Fruit fly (Drosophila melanogaster) whole organism, embryonic: ENCODE results near the gene CG34298.
A peak's percentile ranks its signal among the peaks of the same experiment; 100 is the strongest.

Source experiments
- Atf3 ChIP-seq: fragments of 200-800 bp; sonication (Bioruptor generic); optimal IDR thresholded peaks from 3 replicates; lab custom pipeline; 2016; ENCODE audit warnings: missing biosample characterization, missing genetic modification characterization
- CG10267 ChIP-seq: fragments of 200-800 bp; sonication (Bioruptor generic); optimal IDR thresholded peaks from 2 replicates; lab custom pipeline; 2018; ENCODE audit warnings: missing biosample characterization, mild to moderate bottlenecking, missing genetic modification characterization, moderate library complexity
- CG10321 ChIP-seq: fragments of 200-800 bp; sonication (Bioruptor generic); IDR thresholded peaks from 2 replicates; pipeline ENCODE4 v1.3.6; 2022; ENCODE audit warnings: missing biosample characterization, missing genetic modification characterization
- CG12071 ChIP-seq: fragments of 200-800 bp; sonication (Bioruptor generic); optimal IDR thresholded peaks from 3 replicates; lab custom pipeline; 2018; ENCODE audit warnings: missing biosample characterization, mild to moderate bottlenecking, missing genetic modification characterization
- CG13894 ChIP-seq: fragments of 200-800 bp; sonication (Bioruptor generic); optimal IDR thresholded peaks from 3 replicates; lab custom pipeline; 2018; ENCODE audit warnings: missing biosample characterization, mild to moderate bottlenecking, missing genetic modification characterization, moderate library complexity
- CG15514 ChIP-seq: fragments of 200-800 bp; sonication (Bioruptor generic); optimal IDR thresholded peaks from 3 replicates; lab custom pipeline; 2017; ENCODE audit warnings: missing biosample characterization, missing genetic modification characterization, mild to moderate bottlenecking, moderate library complexity, missing genetic modification reagents
- CG17359 ChIP-seq: fragments of 200-800 bp; sonication (Bioruptor generic); optimal IDR thresholded peaks from 3 replicates; lab custom pipeline; 2018; ENCODE audit warnings: missing biosample characterization, mild to moderate bottlenecking, missing genetic modification characterization, moderate library complexity
- CG17361 ChIP-seq: fragments of 200-800 bp; sonication (Bioruptor generic); IDR thresholded peaks from 3 replicates; pipeline ENCODE4 v1.3.6; 2022; ENCODE audit warnings: missing biosample characterization, missing genetic modification characterization
- CG17912 ChIP-seq: fragments of 200-800 bp; sonication (Bioruptor generic); optimal IDR thresholded peaks from 2 replicates; lab custom pipeline; 2018; ENCODE audit warnings: missing biosample characterization, mild to moderate bottlenecking, missing genetic modification characterization
- CG30403 ChIP-seq: fragments of 200-800 bp; sonication (Bioruptor generic); optimal IDR thresholded peaks from 3 replicates; lab custom pipeline; 2016; ENCODE audit warnings: missing biosample characterization, missing genetic modification characterization
- CG30431 ChIP-seq: fragments of 200-800 bp; sonication (Bioruptor generic); optimal IDR thresholded peaks from 2 replicates; lab custom pipeline; 2017; ENCODE audit warnings: missing biosample characterization, missing genetic modification characterization
- CG4617 ChIP-seq: fragments of 200-800 bp; sonication (Bioruptor generic); optimal IDR thresholded peaks from 3 replicates; lab custom pipeline; 2016; ENCODE audit warnings: missing biosample characterization, missing genetic modification characterization, borderline replicate concordance
- CG5180 ChIP-seq: fragments of 200-800 bp; sonication (Bioruptor generic); optimal IDR thresholded peaks from 3 replicates; lab custom pipeline; 2017; ENCODE audit warnings: missing biosample characterization, missing genetic modification characterization, mild to moderate bottlenecking, moderate library complexity, missing genetic modification reagents
- CG6254 ChIP-seq: fragments of 200-800 bp; sonication (Bioruptor generic); optimal IDR thresholded peaks from 3 replicates; lab custom pipeline; 2017; ENCODE audit warnings: mild to moderate bottlenecking, missing biosample characterization, missing genetic modification reagents, missing genetic modification characterization
- CG9609 ChIP-seq: fragments of 200-800 bp; sonication (Bioruptor generic); optimal IDR thresholded peaks from 3 replicates; lab custom pipeline; 2016; ENCODE audit warnings: missing biosample characterization, missing genetic modification characterization
- CG9932 ChIP-seq: fragments of 200-800 bp; sonication (Bioruptor generic); IDR thresholded peaks from 2 replicates; pipeline ENCODE4 v1.3.6; 2022; ENCODE audit warnings: missing biosample characterization, missing genetic modification characterization
- CHES-1-like ChIP-seq: fragments of 200-800 bp; sonication (Bioruptor generic); optimal IDR thresholded peaks from 2 replicates; lab custom pipeline; 2016; ENCODE audit warnings: missing biosample characterization, missing genetic modification characterization
- Dek ChIP-seq: fragments of 200-800 bp; sonication (Bioruptor generic); optimal IDR thresholded peaks from 3 replicates; lab custom pipeline; 2019; ENCODE audit warnings: missing biosample characterization, mild to moderate bottlenecking, missing genetic modification characterization, moderate library complexity
- Dll ChIP-seq: fragments of 200-800 bp; sonication (Bioruptor generic); IDR thresholded peaks from 4 replicates; pipeline ENCODE4 v1.3.6; 2022; ENCODE audit warnings: missing biosample characterization, missing genetic modification characterization; ENCODE audit not compliant: partially characterized antibody
- Doc3 ChIP-seq: fragments of 200-800 bp; sonication (Bioruptor generic); IDR thresholded peaks from 3 replicates; pipeline ENCODE4 v1.3.6; 2022; ENCODE audit warnings: missing biosample characterization, missing genetic modification characterization; ENCODE audit not compliant: partially characterized antibody
- E2f2 ChIP-seq: fragments of 200-800 bp; sonication (Bioruptor generic); IDR thresholded peaks from 2 replicates; pipeline ENCODE4 v1.3.6; 2022; ENCODE audit warnings: missing biosample characterization, missing genetic modification characterization
- Eip74EF ChIP-seq, 2 experiments: fragments of 200-800 bp in 1 of 2; fragments of >200 bp in 1 of 2; sonication (Bioruptor generic) in 1 of 2; optimal IDR thresholded peaks; 2 replicates each; lab custom pipeline; 2017 to 2019; ENCODE audit warnings: missing biosample characterization in 2 of 2, missing genetic modification characterization in 2 of 2, mild to moderate bottlenecking in 1 of 2, moderate library complexity in 1 of 2
- HmgD ChIP-seq: fragments of 200-800 bp; sonication (Bioruptor generic); optimal IDR thresholded peaks from 3 replicates; lab custom pipeline; 2016; ENCODE audit warnings: missing biosample characterization, missing genetic modification characterization
- Mes4 ChIP-seq: fragments of 200-800 bp; sonication (Bioruptor generic); optimal IDR thresholded peaks from 2 replicates; lab custom pipeline; 2016; ENCODE audit warnings: missing biosample characterization, missing genetic modification characterization
- NC2α ChIP-seq: fragments of 200-800 bp; sonication (Bioruptor generic); optimal IDR thresholded peaks from 2 replicates; lab custom pipeline; 2016; ENCODE audit warnings: missing biosample characterization, missing genetic modification characterization
- NfI ChIP-seq: fragments of 200-800 bp; sonication (Bioruptor generic); optimal IDR thresholded peaks from 3 replicates; lab custom pipeline; 2018; ENCODE audit warnings: missing biosample characterization, mild to moderate bottlenecking, missing genetic modification characterization, moderate library complexity
- Optix ChIP-seq: fragments of 200-800 bp; sonication (Bioruptor generic); IDR thresholded peaks from 3 replicates; pipeline ENCODE4 v1.3.6; 2022; ENCODE audit warnings: missing biosample characterization, missing genetic modification characterization
- Sry-δ ChIP-seq: fragments of 200-800 bp; sonication (Bioruptor generic); optimal IDR thresholded peaks from 2 replicates; lab custom pipeline; 2016; ENCODE audit warnings: missing biosample characterization, missing genetic modification characterization
- Trl ChIP-seq, 3 experiments: fragments of >200 bp in 2 of 3; fragments of 200-800 bp in 1 of 3; sonication (Bioruptor generic) in 1 of 3; optimal IDR thresholded peaks; 2 replicates in 1 of 3; 3 replicates in 2 of 3; lab custom pipeline; 2016 to 2017; ENCODE audit warnings: missing biosample characterization in 1 of 3, missing genetic modification characterization in 1 of 3
- ara ChIP-seq: fragments of 200-800 bp; sonication (Bioruptor generic); IDR thresholded peaks from 2 replicates; pipeline ENCODE4 v1.3.6; 2022; ENCODE audit warnings: missing biosample characterization, missing genetic modification characterization
- ato ChIP-seq: fragments of 200-800 bp; sonication (Bioruptor generic); IDR thresholded peaks from 2 replicates; pipeline ENCODE4 v1.3.6; 2022; ENCODE audit warnings: missing biosample characterization, missing genetic modification characterization; ENCODE audit not compliant: partially characterized antibody
- caup ChIP-seq: fragments of 200-800 bp; sonication (Bioruptor generic); optimal IDR thresholded peaks from 3 replicates; lab custom pipeline; 2017; ENCODE audit warnings: missing biosample characterization, mild to moderate bottlenecking, missing genetic modification characterization, moderate library complexity; ENCODE audit not compliant: severe bottlenecking
- chif ChIP-seq, 2 experiments: fragments of 200-800 bp; sonication (Bioruptor generic); optimal IDR thresholded peaks; 3 replicates each; lab custom pipeline; 2016; ENCODE audit warnings: missing biosample characterization in 2 of 2, missing genetic modification characterization in 2 of 2
- croc ChIP-seq: fragments of 200-800 bp; sonication (Bioruptor generic); conservative IDR thresholded peaks from 3 replicates; pipeline ENCODE4 v1.3.6; 2022; ENCODE audit warnings: missing biosample characterization, missing genetic modification characterization
- dysf ChIP-seq: fragments of 200-800 bp; sonication (Bioruptor generic); IDR thresholded peaks from 3 replicates; pipeline ENCODE4 v1.3.6; 2022; ENCODE audit warnings: missing biosample characterization, missing genetic modification characterization
- exex ChIP-seq: fragments of 200-800 bp; sonication (Bioruptor generic); optimal IDR thresholded peaks from 4 replicates; lab custom pipeline; 2018; ENCODE audit warnings: missing biosample characterization, mild to moderate bottlenecking, missing genetic modification characterization, moderate library complexity
- fru ChIP-seq: fragments of >200 bp; optimal IDR thresholded peaks from 2 replicates; lab custom pipeline; 2017
- ftz-f1 ChIP-seq: fragments of 200-800 bp; sonication (Bioruptor generic); optimal IDR thresholded peaks from 2 replicates; lab custom pipeline; 2016; ENCODE audit warnings: missing biosample characterization, missing genetic modification characterization
- jumu ChIP-seq: fragments of 200-800 bp; sonication (Bioruptor generic); optimal IDR thresholded peaks from 3 replicates; lab custom pipeline; 2016; ENCODE audit warnings: missing biosample characterization, missing genetic modification characterization
- lilli ChIP-seq: fragments of 200-800 bp; sonication (Bioruptor generic); optimal IDR thresholded peaks from 3 replicates; lab custom pipeline; 2016; ENCODE audit warnings: missing biosample characterization, missing genetic modification characterization
- nau ChIP-seq: fragments of 200-800 bp; sonication (Bioruptor generic); optimal IDR thresholded peaks from 3 replicates; lab custom pipeline; 2017; ENCODE audit warnings: missing biosample characterization, mild to moderate bottlenecking, missing genetic modification characterization, missing genetic modification reagents
- nmo ChIP-seq: fragments of 200-800 bp; sonication (Bioruptor generic); optimal IDR thresholded peaks from 2 replicates; lab custom pipeline; 2018; ENCODE audit warnings: missing biosample characterization, mild to moderate bottlenecking, missing genetic modification characterization, moderate library complexity
- onecut ChIP-seq: fragments of 200-800 bp; sonication (Bioruptor generic); IDR thresholded peaks from 2 replicates; pipeline ENCODE4 v1.3.6; 2022; ENCODE audit warnings: missing biosample characterization, missing genetic modification characterization
- psq ChIP-seq: fragments of 200-800 bp; sonication (Bioruptor generic); optimal IDR thresholded peaks from 2 replicates; lab custom pipeline; 2017; ENCODE audit warnings: missing biosample characterization, missing genetic modification characterization
- slbo ChIP-seq: fragments of 200-800 bp; sonication (Bioruptor generic); IDR thresholded peaks from 2 replicates; pipeline ENCODE4 v1.3.6; 2022; ENCODE audit warnings: missing biosample characterization, missing genetic modification characterization
- tgo ChIP-seq: fragments of 200-800 bp; sonication (Bioruptor generic); IDR thresholded peaks from 3 replicates; pipeline ENCODE4 v1.3.6; 2022; ENCODE audit warnings: missing biosample characterization, missing genetic modification characterization
- tin ChIP-seq: fragments of 200-800 bp; sonication (Bioruptor generic); optimal IDR thresholded peaks from 3 replicates; lab custom pipeline; 2016; ENCODE audit warnings: missing biosample characterization, missing genetic modification characterization
- tll ChIP-seq, 2 experiments: fragments of 200-800 bp in 1 of 2; fragments of >200 bp in 1 of 2; sonication (Bioruptor generic) in 1 of 2; optimal IDR thresholded peaks; 2 replicates each; lab custom pipeline; 2017 to 2019; ENCODE audit warnings: missing biosample characterization in 2 of 2, missing genetic modification characterization in 2 of 2, mild to moderate bottlenecking in 1 of 2, moderate library complexity in 1 of 2

CG34298 gene

DNA sequence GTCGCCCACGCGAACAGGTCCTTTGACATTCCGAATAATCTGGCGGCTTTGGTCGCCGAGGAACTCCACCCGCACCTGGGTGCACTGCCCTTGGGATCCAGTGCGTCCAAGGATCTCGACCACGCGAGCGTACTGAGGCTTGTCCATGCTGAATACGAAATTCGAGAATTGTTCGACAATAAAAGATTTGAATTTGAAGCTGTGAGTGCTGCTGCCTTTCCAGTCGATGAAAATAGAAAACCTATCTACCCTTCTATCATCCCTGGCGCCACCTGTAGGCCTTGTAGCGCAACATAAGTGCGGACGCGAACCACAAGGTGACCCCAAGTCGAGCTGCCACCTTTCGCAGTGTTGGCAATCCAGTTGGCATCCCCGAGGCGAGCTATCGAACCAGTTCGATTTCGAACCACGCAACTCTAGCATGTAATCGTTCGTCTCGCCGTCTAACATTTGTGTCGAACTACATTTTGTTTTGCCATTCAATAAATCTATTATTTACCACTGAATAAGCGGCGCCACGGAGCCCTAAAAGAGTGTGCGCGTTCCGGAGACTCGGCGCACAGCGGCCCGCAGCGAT, 22.9 kb downstream of the CG34298 start, which contains the start of the genes RpS28a and Axn (continued):
- TF ChIP-seq psq (GFP tag; lab: Kevin White, UChicago) (no peak), caup (GFP tag; lab: Kevin White, UChicago) (no peak), Optix (GFP tag; lab: Robert Waterston, UW) (no peak; the same call in 2 of the 3 replicates), CG4617 (peak; percentile 67), fru (no peak), CG17912 (GFP tag; lab: Kevin White, UChicago) (peak; percentile 32), CG30431 (GFP tag; lab: Kevin White, UChicago) (no peak), ftz-f1 (GFP tag; lab: Kevin White, UChicago) (peak; percentile 98), HmgD (GFP tag; lab: Kevin White, UChicago) (peak; percentile 83), NfI (no peak), tin (GFP tag; lab: Kevin White, UChicago) (peak; percentile 32), Doc3 (GFP tag; lab: Robert Waterston, UW) (no peak), CG13894 (no peak), CG9609 (peak; percentile 49), CG17361 (GFP tag; lab: Robert Waterston, UW) (no peak; the same call in 2 of the 3 replicates), onecut (GFP tag; lab: Robert Waterston, UW) (peak; percentile 33; the same call in 1 of the 2 replicates), CG5180 (GFP tag; lab: Kevin White, UChicago) (peak; percentile 100), Dll (GFP tag; lab: Robert Waterston, UW) (peak; percentile 76; the same call in 3 of the 4 replicates), ato (GFP tag; lab: Robert Waterston, UW) (peak; percentile 1; the same call in 1 of the 2 replicates), nmo (GFP tag; lab: Kevin White, UChicago) (peak; percentile 19), Trl (optimal IDR thresholded peaks at IDR 0.05; lab: Kevin White, UChicago) (no peak), Trl (GFP tag; optimal IDR thresholded peaks at IDR 0.05; lab: Kevin White, UChicago) (no peak), Dek (tag; lab: Kevin White, UChicago) (peak; percentile 1), croc (GFP tag; lab: Robert Waterston, UW) (no peak), CG10267 (tag; lab: Kevin White, UChicago) (peak; percentile 7), CG6254 (GFP tag; lab: Kevin White, UChicago) (peak; percentile 86), jumu (GFP tag; lab: Kevin White, UChicago) (peak; percentile 15), Mes4 (GFP tag; lab: Kevin White, UChicago) (peak; percentile 27), Sry-δ (GFP tag; lab: Kevin White, UChicago) (peak; percentile 76), tgo (no peak), Eip74EF (GFP tag; optimal IDR thresholded peaks at IDR 0.05; lab: Kevin White, UChicago) (no peak), CG10321 (GFP tag; lab: Robert Waterston, UW) (0 out of 2 replicates have a peak, but pooled peaks have one; percentile 6), CG30403 (GFP tag; lab: Kevin White, UChicago) (no peak), CG12071 (GFP tag; lab: Kevin White, UChicago) (no peak), CG15514 (GFP tag; lab: Kevin White, UChicago) (peak; percentile 100), tll (GFP tag; optimal IDR thresholded peaks at IDR 0.05; lab: Kevin White, UChicago) (peak in 1 of 2 experiments; percentile 11), chif (GFP tag; optimal IDR thresholded peaks at IDR 0.05; lab: Kevin White, UChicago) (peak in 1 of 2 experiments; percentile 31), exex (tag; lab: Kevin White, UChicago) (no peak), CG9932 (GFP tag; lab: Robert Waterston, UW) (peak; percentile 65), E2f2 (GFP tag; lab: Robert Waterston, UW) (peak; percentile 63), dysf (GFP tag; lab: Robert Waterston, UW) (peak; percentile 37; the same call in 1 of the 3 replicates), slbo (GFP tag; lab: Robert Waterston, UW) (peak; percentile 52), Atf3 (GFP tag; lab: Kevin White, UChicago) (peak; percentile 18), CHES-1-like (GFP tag; lab: Kevin White, UChicago) (peak; percentile 49), NC2α (GFP tag; lab: Kevin White, UChicago) (no peak), nau (GFP tag; lab: Kevin White, UChicago) (no peak), CG17359 (tag; lab: Kevin White, UChicago) (no peak), ara (GFP tag; lab: Robert Waterston, UW) (no peak), lilli (peak; percentile 5)
